Worm (Caenorhabditis elegans) whole organism, early embryonic: Measurements from ENCODE around the gene F10E9.10.
A peak's percentile ranks its signal among the peaks of the same experiment; 100 is the strongest.

ENCODE experiments used
- B0310.2 ChIP-seq: sonication (generic microtip); optimal IDR thresholded peaks from 2 replicates; lab custom pipeline; 2016; ENCODE audit warnings: mild to moderate bottlenecking, missing genetic modification characterization, missing compliant biosample characterization
- F13C5.2 ChIP-seq: sonication (generic microtip); optimal IDR thresholded peaks from 2 replicates; lab custom pipeline; 2017; ENCODE audit warnings: mild to moderate bottlenecking, missing genetic modification characterization, inconsistent platforms, missing compliant biosample characterization
- aly-1 ChIP-seq: sonication (generic microtip); optimal IDR thresholded peaks from 2 replicates; lab custom pipeline; 2016; ENCODE audit warnings: missing genetic modification characterization, missing compliant biosample characterization
- ama-1 ChIP-seq: fragments of 150-350 bp; optimal IDR thresholded peaks from 2 replicates; lab custom pipeline; 2014
- ceh-13 ChIP-seq: fragments of 200-800 bp; sonication (Bioruptor generic); optimal IDR thresholded peaks from 2 replicates; lab custom pipeline; 2018; ENCODE audit warnings: mild to moderate bottlenecking, missing genetic modification characterization, missing compliant biosample characterization
- ceh-36 ChIP-seq: sonication (generic microtip); optimal IDR thresholded peaks from 2 replicates; lab custom pipeline; 2016; ENCODE audit warnings: missing genetic modification characterization, inconsistent platforms, missing compliant biosample characterization
- ets-7 ChIP-seq: sonication (generic microtip); optimal IDR thresholded peaks from 2 replicates; lab custom pipeline; 2016; ENCODE audit warnings: missing genotype, missing genetic modification characterization, missing compliant biosample characterization
- flt-1 ChIP-seq: fragments of 200-800 bp; sonication (Bioruptor generic); IDR thresholded peaks from 2 replicates; pipeline ENCODE4 v1.3.6; 2022; ENCODE audit warnings: missing genetic modification characterization, missing compliant biosample characterization
- hmbx-1 ChIP-seq: sonication (generic microtip); optimal IDR thresholded peaks from 2 replicates; lab custom pipeline; 2016; ENCODE audit warnings: mild to moderate bottlenecking, missing genetic modification characterization, missing compliant biosample characterization
- hmg-4 ChIP-seq: fragments of 200-800 bp; sonication (Bioruptor generic); optimal IDR thresholded peaks from 2 replicates; lab custom pipeline; 2018; ENCODE audit warnings: mild to moderate bottlenecking, missing genetic modification characterization, missing compliant biosample characterization
- hnd-1 ChIP-seq: sonication (generic microtip); optimal IDR thresholded peaks from 2 replicates; lab custom pipeline; 2016; ENCODE audit warnings: missing genetic modification characterization, missing compliant biosample characterization
- pes-1 ChIP-seq: fragments of 200-800 bp; sonication (Bioruptor generic); IDR thresholded peaks from 2 replicates; pipeline ENCODE4 v1.3.6; 2022; ENCODE audit warnings: missing genetic modification reagents, missing genetic modification characterization, missing compliant biosample characterization
- scrt-1 ChIP-seq: fragments of 200-800 bp; sonication (Bioruptor generic); IDR thresholded peaks from 2 replicates; pipeline ENCODE4 v1.3.6; 2022; ENCODE audit warnings: missing genetic modification characterization, missing compliant biosample characterization
- sea-1 ChIP-seq: fragments of 200-800 bp; sonication (Bioruptor generic); conservative IDR thresholded peaks from 2 replicates; pipeline ENCODE4 v1.3.6; 2022; ENCODE audit warnings: missing genetic modification characterization, missing compliant biosample characterization
- tbx-11 ChIP-seq: fragments of 200-800 bp; sonication (Bioruptor generic); IDR thresholded peaks from 2 replicates; pipeline ENCODE4 v1.3.6; 2022; ENCODE audit warnings: missing genetic modification characterization, missing compliant biosample characterization
- tbx-37 ChIP-seq: fragments of 200-800 bp; sonication (Bioruptor generic); conservative IDR thresholded peaks from 2 replicates; pipeline ENCODE4 v1.3.6; 2022; ENCODE audit warnings: missing genetic modification reagents, missing genetic modification characterization, missing compliant biosample characterization
- tra-4 ChIP-seq: sonication (generic microtip); optimal IDR thresholded peaks from 2 replicates; lab custom pipeline; 2017; ENCODE audit warnings: missing genetic modification characterization, missing compliant biosample characterization

Gene F10E9.10

ce11 chrIII:8312393-8312792 is 7.7 kb downstream of the F10E9.10 start, which contains the start of gene F10E9.2:
TSS of gene F10E9.2 (plus strand) at chrIII:8312693.
- TF ChIP-seq F13C5.2 = no peak
- TF ChIP-seq hmg-4 (GFP tag; lab: Kevin White, UChicago) = no peak
- no peak for TF ChIP-seq ceh-13 (GFP tag; lab: Kevin White, UChicago)
- no peak for TF ChIP-seq sea-1 (GFP tag; lab: Robert Waterston, UW)
- TF ChIP-seq tbx-37 = no peak
- TF ChIP-seq ets-7 (tag; lab: Kevin White, UChicago) = no peak
- no peak for TF ChIP-seq tra-4 (tag; lab: Kevin White, UChicago)
- TF ChIP-seq aly-1 (tag; lab: Kevin White, UChicago) = no peak
- no peak for TF ChIP-seq flt-1 (GFP tag; lab: Robert Waterston, UW)
- TF ChIP-seq B0310.2 (tag; lab: Kevin White, UChicago) = no peak
- no peak for TF ChIP-seq hnd-1 (tag; lab: Kevin White, UChicago)

- no peak for TF ChIP-seq flt-1 (GFP tag; lab: Robert Waterston, UW)
- TF ChIP-seq ama-1 (lab: Kevin White, UChicago) = no peak
Measured at ce11 chrIII:8310239-8311057, 9.6 kb downstream of the F10E9.10 start, which contains the start of gene F10E9.3. TSS of gene F10E9.3 (plus strand) at chrIII:8311007.

- TF ChIP-seq F13C5.2 (no peak), hmg-4 (GFP tag; lab: Kevin White, UChicago) (no peak), ceh-13 (GFP tag; lab: Kevin White, UChicago) (no peak), hmbx-1 (tag; lab: Kevin White, UChicago) (no peak), B0310.2 (tag; lab: Kevin White, UChicago) (no peak), sea-1 (GFP tag; lab: Robert Waterston, UW) (no peak), aly-1 (tag; lab: Kevin White, UChicago) (no peak), tbx-37 (no peak), hnd-1 (tag; lab: Kevin White, UChicago) (no peak), ets-7 (tag; lab: Kevin White, UChicago) (no peak), ama-1 (lab: Kevin White, UChicago) (no peak), ceh-36 (tag; lab: Kevin White, UChicago) (no peak), pes-1 (GFP tag; lab: Robert Waterston, UW) (no peak), tbx-11 (GFP tag; lab: Robert Waterston, UW) (no peak), tra-4 (tag; lab: Kevin White, UChicago) (no peak), flt-1 (GFP tag; lab: Robert Waterston, UW) (no peak), scrt-1 (GFP tag; lab: Robert Waterston, UW) (no peak)
Measured at ce11 chrIII:8308238-8308637, 11.8 kb downstream of the F10E9.10 start, which contains the start of gene F10E9.4. TSS of gene F10E9.4 (plus strand) at chrIII:8308538.

ce11 chrIII:8307356-8307755 is 12.7 kb downstream of the F10E9.10 start, which contains the start of the genes F10E9.7 and F10E9.5:
TSS of gene F10E9.7 (minus strand) at chrIII:8307441.
TSS of gene F10E9.5 (plus strand) at chrIII:8307592.
- TF ChIP-seq pes-1 (GFP tag; lab: Robert Waterston, UW) = peak; percentile 75
- TF ChIP-seq hmbx-1 (tag; lab: Kevin White, UChicago) = no peak
- TF ChIP-seq tra-4 (tag; lab: Kevin White, UChicago) = no peak
- peak; percentile 93 for TF ChIP-seq tbx-37
- TF ChIP-seq scrt-1 (GFP tag; lab: Robert Waterston, UW) = no peak
- TF ChIP-seq B0310.2 (tag; lab: Kevin White, UChicago) = no peak

- no peak for TF ChIP-seq tbx-37
- no peak for TF ChIP-seq ets-7 (tag; lab: Kevin White, UChicago)
- TF ChIP-seq scrt-1 (GFP tag; lab: Robert Waterston, UW) = no peak
- no peak for TF ChIP-seq hmg-4 (GFP tag; lab: Kevin White, UChicago)
- TF ChIP-seq hnd-1 (tag; lab: Kevin White, UChicago) = no peak
- TF ChIP-seq ama-1 (lab: Kevin White, UChicago) = no peak
- TF ChIP-seq pes-1 (GFP tag; lab: Robert Waterston, UW) = no peak
- no peak for TF ChIP-seq ceh-13 (GFP tag; lab: Kevin White, UChicago)
- no peak for TF ChIP-seq ceh-36 (tag; lab: Kevin White, UChicago)
- no peak for TF ChIP-seq tbx-11 (GFP tag; lab: Robert Waterston, UW)
- TF ChIP-seq F13C5.2 = no peak
- TF ChIP-seq tra-4 (tag; lab: Kevin White, UChicago) = no peak
- TF ChIP-seq sea-1 (GFP tag; lab: Robert Waterston, UW) = no peak
- no peak for TF ChIP-seq aly-1 (tag; lab: Kevin White, UChicago)
- no peak for TF ChIP-seq flt-1 (GFP tag; lab: Robert Waterston, UW)
- TF ChIP-seq hmbx-1 (tag; lab: Kevin White, UChicago) = no peak
Measured at ce11 chrIII:8305816-8306215, 14.3 kb downstream of the F10E9.10 start.

ce11 chrIII:8305304-8305703 is 14.8 kb downstream of the F10E9.10 start:
- TF ChIP-seq tbx-37 = no peak
- TF ChIP-seq hnd-1 (tag; lab: Kevin White, UChicago) = no peak
- no peak for TF ChIP-seq tbx-11 (GFP tag; lab: Robert Waterston, UW)
- no peak for TF ChIP-seq ets-7 (tag; lab: Kevin White, UChicago)
- TF ChIP-seq pes-1 (GFP tag; lab: Robert Waterston, UW) = no peak
- TF ChIP-seq hmg-4 (GFP tag; lab: Kevin White, UChicago) = no peak
- TF ChIP-seq ama-1 (lab: Kevin White, UChicago) = no peak
- TF ChIP-seq hmbx-1 (tag; lab: Kevin White, UChicago) = no peak
- no peak for TF ChIP-seq F13C5.2
- TF ChIP-seq sea-1 (GFP tag; lab: Robert Waterston, UW) = no peak
- TF ChIP-seq B0310.2 (tag; lab: Kevin White, UChicago) = no peak
- TF ChIP-seq flt-1 (GFP tag; lab: Robert Waterston, UW) = no peak
- TF ChIP-seq ceh-13 (GFP tag; lab: Kevin White, UChicago) = no peak
- TF ChIP-seq aly-1 (tag; lab: Kevin White, UChicago) = no peak
- no peak for TF ChIP-seq tra-4 (tag; lab: Kevin White, UChicago)
- TF ChIP-seq ceh-36 (tag; lab: Kevin White, UChicago) = no peak
- no peak for TF ChIP-seq scrt-1 (GFP tag; lab: Robert Waterston, UW)
